Fruit fly (Drosophila melanogaster) whole organism, embryonic: ENCODE results near the gene mRpL46.

ENCODE experiments used
- Abd-B ChIP-seq: fragments of 200-800 bp; sonication (Bioruptor generic); optimal IDR thresholded peaks from 2 replicates; lab custom pipeline; 2018; ENCODE audit warnings: missing biosample characterization, mild to moderate bottlenecking, missing genetic modification characterization, moderate library complexity
- Asciz ChIP-seq: fragments of 200-800 bp; sonication (Bioruptor generic); optimal IDR thresholded peaks from 2 replicates; lab custom pipeline; 2017; ENCODE audit warnings: missing biosample characterization, mild to moderate bottlenecking, missing genetic modification characterization, missing genetic modification reagents
- Bteb2 ChIP-seq: fragments of 200-800 bp; sonication (Bioruptor generic); optimal IDR thresholded peaks from 2 replicates; lab custom pipeline; 2016; ENCODE audit warnings: missing biosample characterization, missing genetic modification characterization
- CG10267 ChIP-seq: fragments of 200-800 bp; sonication (Bioruptor generic); optimal IDR thresholded peaks from 2 replicates; lab custom pipeline; 2018; ENCODE audit warnings: missing biosample characterization, mild to moderate bottlenecking, missing genetic modification characterization, moderate library complexity
- CG11696 ChIP-seq: fragments of 200-800 bp; sonication (Bioruptor generic); IDR thresholded peaks from 2 replicates; pipeline ENCODE4 v1.3.6; 2022; ENCODE audit warnings: missing biosample characterization, missing genetic modification characterization
- CG13424 ChIP-seq: fragments of 200-800 bp; sonication (Bioruptor generic); optimal IDR thresholded peaks from 2 replicates; lab custom pipeline; 2019; ENCODE audit warnings: missing biosample characterization, mild to moderate bottlenecking, missing genetic modification characterization, moderate library complexity
- CG15073 ChIP-seq: fragments of 200-800 bp; sonication (Bioruptor generic); optimal IDR thresholded peaks from 2 replicates; lab custom pipeline; 2016; ENCODE audit warnings: missing biosample characterization, missing genetic modification characterization
- CG15514 ChIP-seq: fragments of 200-800 bp; sonication (Bioruptor generic); optimal IDR thresholded peaks from 3 replicates; lab custom pipeline; 2017; ENCODE audit warnings: missing biosample characterization, missing genetic modification characterization, mild to moderate bottlenecking, moderate library complexity, missing genetic modification reagents
- CG17186 ChIP-seq: fragments of 200-800 bp; sonication (Bioruptor generic); optimal IDR thresholded peaks from 3 replicates; lab custom pipeline; 2017; ENCODE audit warnings: missing biosample characterization, missing genetic modification reagents, missing genetic modification characterization
- CG17361 ChIP-seq: fragments of 200-800 bp; sonication (Bioruptor generic); IDR thresholded peaks from 3 replicates; pipeline ENCODE4 v1.3.6; 2022; ENCODE audit warnings: missing biosample characterization, missing genetic modification characterization
- CG17612 ChIP-seq: fragments of 200-800 bp; sonication (Bioruptor generic); IDR thresholded peaks from 2 replicates; pipeline ENCODE4 v1.3.6; 2022; ENCODE audit warnings: missing biosample characterization, missing genetic modification characterization
- CG18476 ChIP-seq: fragments of 200-800 bp; sonication (Bioruptor generic); optimal IDR thresholded peaks from 2 replicates; lab custom pipeline; 2016; ENCODE audit warnings: missing biosample characterization, mild to moderate bottlenecking, missing genetic modification characterization
- CG31224 ChIP-seq: fragments of 200-800 bp; sonication (Bioruptor generic); IDR thresholded peaks from 2 replicates; pipeline ENCODE4 v1.3.6; 2022; ENCODE audit warnings: missing biosample characterization, missing genetic modification characterization
- CG32767 ChIP-seq: fragments of 200-800 bp; sonication (Bioruptor generic); IDR thresholded peaks from 2 replicates; pipeline ENCODE4 v1.3.6; 2022; ENCODE audit warnings: missing biosample characterization, missing genetic modification characterization
- CG3726 ChIP-seq: fragments of 200-800 bp; sonication (Bioruptor generic); IDR thresholded peaks from 3 replicates; pipeline ENCODE4, ENCODE4 v1.3.6; 2022; ENCODE audit warnings: missing biosample characterization, missing genetic modification characterization
- CG4424 ChIP-seq: fragments of 200-800 bp; sonication (Bioruptor generic); optimal IDR thresholded peaks from 3 replicates; lab custom pipeline; 2016; ENCODE audit warnings: missing biosample characterization, missing genetic modification characterization
- CG6254 ChIP-seq: fragments of 200-800 bp; sonication (Bioruptor generic); optimal IDR thresholded peaks from 3 replicates; lab custom pipeline; 2017; ENCODE audit warnings: mild to moderate bottlenecking, missing biosample characterization, missing genetic modification reagents, missing genetic modification characterization
- CG7745 ChIP-seq: fragments of 200-800 bp; sonication (Bioruptor generic); optimal IDR thresholded peaks from 2 replicates; lab custom pipeline; 2018; ENCODE audit warnings: missing biosample characterization, mild to moderate bottlenecking, missing genetic modification characterization, moderate library complexity
- CG9437 ChIP-seq: fragments of 200-800 bp; sonication (Bioruptor generic); optimal IDR thresholded peaks from 2 replicates; lab custom pipeline; 2018; ENCODE audit warnings: missing biosample characterization, mild to moderate bottlenecking, missing genetic modification characterization
- Dbx ChIP-seq: fragments of 200-800 bp; sonication (Bioruptor generic); IDR thresholded peaks from 3 replicates; pipeline ENCODE4 v1.3.6; 2022; ENCODE audit warnings: missing biosample characterization, missing genetic modification characterization
- Deaf1 ChIP-seq: fragments of 200-800 bp; optimal IDR thresholded peaks from 3 replicates; lab custom pipeline; 2019; ENCODE audit warnings: missing biosample characterization, mild to moderate bottlenecking, missing genetic modification characterization, moderate library complexity
- Eip74EF ChIP-seq, 2 experiments: fragments of 200-800 bp in 1 of 2; fragments of >200 bp in 1 of 2; sonication (Bioruptor generic) in 1 of 2; optimal IDR thresholded peaks; 2 replicates each; lab custom pipeline; 2017 to 2019; ENCODE audit warnings: missing biosample characterization in 2 of 2, missing genetic modification characterization in 2 of 2, mild to moderate bottlenecking in 1 of 2, moderate library complexity in 1 of 2
- Hr3 ChIP-seq: fragments of 200-800 bp; sonication (Bioruptor generic); optimal IDR thresholded peaks from 3 replicates; lab custom pipeline; 2016; ENCODE audit warnings: missing biosample characterization, missing genetic modification characterization
- Lhr ChIP-seq: fragments of 200-800 bp; sonication (Bioruptor generic); optimal IDR thresholded peaks from 3 replicates; lab custom pipeline; 2017; ENCODE audit warnings: mild to moderate bottlenecking, missing biosample characterization, missing genetic modification reagents, missing genetic modification characterization
- NK7.1 ChIP-seq: fragments of 200-800 bp; sonication (Bioruptor generic); optimal IDR thresholded peaks from 3 replicates; lab custom pipeline; 2016; ENCODE audit warnings: missing biosample characterization, missing genetic modification characterization
- Nf-YC ChIP-seq: fragments of 200-800 bp; optimal IDR thresholded peaks from 3 replicates; lab custom pipeline; 2019; ENCODE audit warnings: missing biosample characterization, mild to moderate bottlenecking, missing genetic modification characterization, moderate library complexity
- Rx ChIP-seq: fragments of 200-800 bp; sonication (Bioruptor generic); IDR thresholded peaks from 2 replicates; pipeline ENCODE4 v1.3.6; 2022; ENCODE audit warnings: missing biosample characterization, missing genetic modification characterization
- Side ChIP-seq: fragments of 200-800 bp; sonication (Bioruptor generic); optimal IDR thresholded peaks from 2 replicates; lab custom pipeline; 2016; ENCODE audit warnings: missing biosample characterization, missing genetic modification characterization
- Spps ChIP-seq: fragments of 200-800 bp; sonication (Bioruptor generic); optimal IDR thresholded peaks from 2 replicates; lab custom pipeline; 2018; ENCODE audit warnings: missing biosample characterization, mild to moderate bottlenecking, missing genetic modification characterization
- Sry-β ChIP-seq: fragments of 200-800 bp; sonication (Bioruptor generic); optimal IDR thresholded peaks from 2 replicates; lab custom pipeline; 2018; ENCODE audit warnings: missing biosample characterization, mild to moderate bottlenecking, missing genetic modification characterization, moderate library complexity
- Usf ChIP-seq: fragments of 200-800 bp; sonication (Bioruptor generic); optimal IDR thresholded peaks from 2 replicates; lab custom pipeline; 2017; ENCODE audit warnings: missing genotype, missing biosample characterization, missing genetic modification characterization
- abd-A ChIP-seq: fragments of 200-800 bp; sonication (Bioruptor generic); optimal IDR thresholded peaks from 3 replicates; lab custom pipeline; 2019; ENCODE audit warnings: missing biosample characterization, mild to moderate bottlenecking, missing genetic modification characterization, moderate library complexity
- bsh ChIP-seq, 2 experiments: fragments of 200-800 bp; sonication (Bioruptor generic); optimal IDR thresholded peaks; 2 replicates each; lab custom pipeline; 2017 to 2018; ENCODE audit warnings: mild to moderate bottlenecking in 2 of 2, missing biosample characterization in 2 of 2, missing genetic modification characterization in 2 of 2, moderate library complexity in 1 of 2
- cg ChIP-seq: fragments of 200-800 bp; sonication (Bioruptor generic); optimal IDR thresholded peaks from 3 replicates; lab custom pipeline; 2019; ENCODE audit warnings: missing biosample characterization, mild to moderate bottlenecking, missing genetic modification characterization, moderate library complexity
- crol ChIP-seq: fragments of 200-800 bp; sonication (Bioruptor generic); IDR thresholded peaks from 2 replicates; pipeline ENCODE4 v1.3.6; 2022; ENCODE audit warnings: missing biosample characterization, missing genetic modification characterization
- disco-r ChIP-seq: fragments of 200-800 bp; sonication (Bioruptor generic); optimal IDR thresholded peaks from 2 replicates; lab custom pipeline; 2016; ENCODE audit warnings: missing biosample characterization, missing genetic modification characterization
- dmrt99B ChIP-seq: fragments of 200-800 bp; sonication (Bioruptor generic); optimal IDR thresholded peaks from 2 replicates; lab custom pipeline; 2018; ENCODE audit warnings: missing biosample characterization, mild to moderate bottlenecking, missing genetic modification characterization, moderate library complexity
- dysf ChIP-seq: fragments of 200-800 bp; sonication (Bioruptor generic); IDR thresholded peaks from 3 replicates; pipeline ENCODE4 v1.3.6; 2022; ENCODE audit warnings: missing biosample characterization, missing genetic modification characterization
- gsb ChIP-seq: fragments of 200-800 bp; sonication (Bioruptor generic); IDR thresholded peaks from 2 replicates; pipeline ENCODE4 v1.3.6; 2022; ENCODE audit warnings: missing biosample characterization, missing genetic modification characterization
- her ChIP-seq: fragments of 200-800 bp; sonication (Bioruptor generic); optimal IDR thresholded peaks from 2 replicates; lab custom pipeline; 2016; ENCODE audit warnings: missing biosample characterization, missing genetic modification characterization
- psq ChIP-seq: fragments of 200-800 bp; sonication (Bioruptor generic); optimal IDR thresholded peaks from 2 replicates; lab custom pipeline; 2017; ENCODE audit warnings: missing biosample characterization, missing genetic modification characterization
- ro ChIP-seq: fragments of 200-800 bp; sonication (Bioruptor generic); IDR thresholded peaks from 2 replicates; pipeline ENCODE4 v1.3.6; 2022; ENCODE audit warnings: missing biosample characterization, missing genetic modification characterization
- sima ChIP-seq: fragments of 200-800 bp; sonication (Bioruptor generic); optimal IDR thresholded peaks from 2 replicates; lab custom pipeline; 2016; ENCODE audit warnings: missing biosample characterization, missing genetic modification characterization
- sug ChIP-seq: fragments of 200-800 bp; optimal IDR thresholded peaks from 2 replicates; lab custom pipeline; 2019; ENCODE audit warnings: missing biosample characterization, mild to moderate bottlenecking, missing genetic modification characterization, moderate library complexity
- trem ChIP-seq: fragments of 200-800 bp; optimal IDR thresholded peaks from 3 replicates; lab custom pipeline; 2019; ENCODE audit warnings: missing biosample characterization, mild to moderate bottlenecking, missing genetic modification characterization, moderate library complexity
- usp ChIP-seq: fragments of >200 bp; optimal IDR thresholded peaks from 2 replicates; lab custom pipeline; 2017; ENCODE audit warnings: missing biosample characterization, missing genetic modification characterization
- wor ChIP-seq: fragments of 200-800 bp; sonication (Bioruptor generic); IDR thresholded peaks from 2 replicates; pipeline ENCODE4 v1.3.6; 2022; ENCODE audit warnings: missing biosample characterization, missing genetic modification characterization
- zf30C ChIP-seq: fragments of 200-800 bp; sonication (Bioruptor generic); optimal IDR thresholded peaks from 3 replicates; lab custom pipeline; 2018; ENCODE audit warnings: missing biosample characterization, mild to moderate bottlenecking, missing genetic modification characterization
- zfh1 ChIP-seq: fragments of 200-800 bp; sonication (Bioruptor generic); IDR thresholded peaks from 3 replicates; pipeline ENCODE4 v1.3.6; 2022; ENCODE audit warnings: missing biosample characterization, missing genetic modification characterization

Gene mRpL46

dm6 chr3L:1774713-1775648 is 2.3 kb upstream of the mRpL46 start, which contains the start of the genes CG13933 and PolD2 (continued):
- peak; percentile 97 for TF ChIP-seq zfh1 (GFP tag; lab: Robert Waterston, UW)
- peak; percentile 74 for TF ChIP-seq Side (GFP tag; lab: Kevin White, UChicago)
- TF ChIP-seq her (GFP tag; lab: Kevin White, UChicago) = peak; percentile 69
- peak; percentile 94 for TF ChIP-seq CG9437 (GFP tag; lab: Kevin White, UChicago)
- TF ChIP-seq sug (tag; lab: Kevin White, UChicago) = peak; percentile 95
- no peak for TF ChIP-seq CG4424 (GFP tag; lab: Kevin White, UChicago)
- TF ChIP-seq CG10267 (tag; lab: Kevin White, UChicago) = peak; percentile 96
- peak; percentile 55 for TF ChIP-seq CG17186
- peak; percentile 95 for TF ChIP-seq CG17612 (GFP tag; lab: Robert Waterston, UW)
- peak; percentile 23 for TF ChIP-seq sima
- peak; percentile 73 for TF ChIP-seq Bteb2 (GFP tag; lab: Kevin White, UChicago)
- peak; percentile 75 for TF ChIP-seq Spps (tag; lab: Kevin White, UChicago)
- peak; percentile 96 for TF ChIP-seq ro (GFP tag; lab: Robert Waterston, UW)
- peak; percentile 82 for TF ChIP-seq crol (GFP tag; lab: Robert Waterston, UW)
- TF ChIP-seq Usf (GFP tag; lab: Kevin White, UChicago) = peak; percentile 94
- peak; percentile 73 for TF ChIP-seq CG15514 (GFP tag; lab: Kevin White, UChicago)
- peak; percentile 53 for TF ChIP-seq disco-r (GFP tag; lab: Kevin White, UChicago)
- TF ChIP-seq dysf = peak; percentile 87
- TF ChIP-seq Rx (GFP tag; lab: Robert Waterston, UW) = peak; percentile 96
- TF ChIP-seq Deaf1 (tag; lab: Kevin White, UChicago) = no peak
- TF ChIP-seq Nf-YC = no peak
- no peak for TF ChIP-seq usp (GFP tag; lab: Kevin White, UChicago)
- TF ChIP-seq CG6254 = peak; percentile 45
- peak; percentile 99 for TF ChIP-seq CG32767 (GFP tag; lab: Robert Waterston, UW)
- TF ChIP-seq CG7745 (tag; lab: Kevin White, UChicago) = peak; percentile 92
- TF ChIP-seq bsh (GFP tag; optimal IDR thresholded peaks at IDR 0.05; lab: Kevin White, UChicago) = peak in 1 of 2 experiments; percentile 100
- peak; percentile 77 for TF ChIP-seq CG18476 (GFP tag; lab: Kevin White, UChicago)
- peak; percentile 18 for TF ChIP-seq Sry-β (GFP tag; lab: Kevin White, UChicago)
- TF ChIP-seq Hr3 (GFP tag; lab: Kevin White, UChicago) = peak; percentile 99
- TF ChIP-seq psq (GFP tag; lab: Kevin White, UChicago) = peak; percentile 92
- TF ChIP-seq Lhr (GFP tag; lab: Kevin White, UChicago) = no peak
- TF ChIP-seq Eip74EF (GFP tag; optimal IDR thresholded peaks at IDR 0.05; lab: Kevin White, UChicago) = peak in 1 of 2 experiments; percentile 97
- TF ChIP-seq CG13424 (tag; lab: Kevin White, UChicago) = peak; percentile 99
- no peak for TF ChIP-seq CG17361 (GFP tag; lab: Robert Waterston, UW)
- no peak for TF ChIP-seq abd-A (tag; lab: Kevin White, UChicago)
- peak; percentile 91 for TF ChIP-seq CG31224 (GFP tag; lab: Robert Waterston, UW)
- peak; percentile 96 for TF ChIP-seq CG3726 (GFP tag; lab: Robert Waterston, UW)
- no peak for TF ChIP-seq dmrt99B
- no peak for TF ChIP-seq zf30C (GFP tag; lab: Kevin White, UChicago)
- peak; percentile 98 for TF ChIP-seq wor (GFP tag; lab: Robert Waterston, UW)
- TF ChIP-seq cg = no peak
- TF ChIP-seq gsb (GFP tag; lab: Robert Waterston, UW) = peak; percentile 96
- peak; percentile 93 for TF ChIP-seq Dbx (GFP tag; lab: Robert Waterston, UW)
- TF ChIP-seq Asciz (GFP tag; lab: Kevin White, UChicago) = no peak
- TF ChIP-seq CG15073 = peak; percentile 82
- TF ChIP-seq Abd-B = peak; percentile 98
- peak; percentile 88 for TF ChIP-seq trem (tag; lab: Kevin White, UChicago)
- peak; percentile 75 for TF ChIP-seq CG11696
- no peak for TF ChIP-seq NK7.1
